Worm (Caenorhabditis elegans) whole organism, L4 larva: ENCODE data around the gene T08D10.5.

ENCODE experiments used
- F10B5.3 ChIP-seq: sonication (generic microtip); optimal IDR thresholded peaks from 2 replicates; lab custom pipeline; 2016; ENCODE audit warnings: mild to moderate bottlenecking, missing genetic modification characterization, missing compliant biosample characterization
- F44E2.7 ChIP-seq: fragments of 200-800 bp; sonication (Bioruptor generic); IDR thresholded peaks from 2 replicates; pipeline ENCODE4 v2.1.2; 2022; ENCODE audit warnings: missing genetic modification characterization, missing compliant biosample characterization
- R02D3.7 ChIP-seq: fragments of 150-350 bp; sonication (generic microtip); optimal IDR thresholded peaks from 3 replicates; lab custom pipeline; 2014; ENCODE audit warnings: missing biosample characterization, missing genetic modification characterization
- Y105C5A.15 ChIP-seq: fragments of 200-800 bp; sonication (Bioruptor generic); IDR thresholded peaks from 2 replicates; pipeline ENCODE4 v1.3.6; 2022; ENCODE audit warnings: missing genetic modification characterization, missing compliant biosample characterization
- Y48G9A.11 ChIP-seq: fragments of 200-800 bp; sonication (Bioruptor generic); IDR thresholded peaks from 2 replicates; pipeline ENCODE4 v1.3.6; 2022; ENCODE audit warnings: missing genetic modification reagents, missing genetic modification characterization, missing compliant biosample characterization
- Y5F2A.4 ChIP-seq: fragments of 200-800 bp; sonication (Bioruptor generic); optimal IDR thresholded peaks from 2 replicates; lab custom pipeline; 2018; ENCODE audit warnings: mild to moderate bottlenecking, missing genetic modification characterization, missing compliant biosample characterization
- ZK337.2 ChIP-seq: fragments of 200-800 bp; sonication (Bioruptor generic); IDR thresholded peaks from 2 replicates; pipeline ENCODE4 v1.3.6; 2022; ENCODE audit warnings: missing genetic modification reagents, missing genetic modification characterization, missing compliant biosample characterization
- ZK546.5 ChIP-seq, 2 experiments: sonication (generic microtip); optimal IDR thresholded peaks; 2 replicates each; lab custom pipeline; 2017; ENCODE audit warnings: missing biosample characterization in 2 of 2, missing genetic modification characterization in 2 of 2
- aha-1 ChIP-seq: fragments of 150-350 bp; peaks from one replicate; lab custom pipeline; 2014; ENCODE audit warnings: missing biosample characterization, missing genetic modification characterization
- aly-2 ChIP-seq: sonication (generic microtip); optimal IDR thresholded peaks from 2 replicates; lab custom pipeline; 2018; ENCODE audit warnings: missing biosample characterization, missing genetic modification characterization
- ama-1 ChIP-seq: fragments of 150-350 bp; optimal IDR thresholded peaks from 2 replicates; lab custom pipeline; 2014; ENCODE audit warnings: inconsistent platforms, mixed read lengths
- attf-4 ChIP-seq: sonication (generic microtip); optimal IDR thresholded peaks from 3 replicates; lab custom pipeline; 2017; ENCODE audit warnings: missing biosample characterization, missing genetic modification characterization
- ceh-62 ChIP-seq: sonication (generic microtip); optimal IDR thresholded peaks from 2 replicates; lab custom pipeline; 2017; ENCODE audit warnings: missing biosample characterization, missing genetic modification characterization
- ces-1 ChIP-seq: fragments of 150-350 bp; sonication (generic microtip); optimal IDR thresholded peaks from 4 replicates; lab custom pipeline; 2014; ENCODE audit warnings: missing biosample characterization, missing genetic modification reagents, missing genetic modification characterization
- cey-2 ChIP-seq: sonication (generic microtip); optimal IDR thresholded peaks from 3 replicates; lab custom pipeline; 2017; ENCODE audit warnings: missing genetic modification characterization, mild to moderate bottlenecking, missing compliant biosample characterization, antibody characterized with exemption, borderline replicate concordance; ENCODE audit not compliant: insufficient read depth
- ctbp-1 ChIP-seq: fragments of 200-800 bp; sonication (Bioruptor generic); IDR thresholded peaks from 2 replicates; pipeline ENCODE4 v1.3.6; 2022; ENCODE audit warnings: missing genetic modification reagents, missing genetic modification characterization, missing compliant biosample characterization
- daf-8 ChIP-seq: fragments of 200-800 bp; sonication (Bioruptor generic); IDR thresholded peaks from 2 replicates; pipeline ENCODE4 v1.3.6; 2022; ENCODE audit warnings: missing genetic modification characterization, missing compliant biosample characterization
- dmd-9 ChIP-seq: fragments of 200-800 bp; sonication (Bioruptor generic); IDR thresholded peaks from 2 replicates; pipeline ENCODE4 v1.3.6; 2022; ENCODE audit warnings: missing genetic modification reagents, missing genetic modification characterization, missing compliant biosample characterization
- dpl-1 ChIP-seq: fragments of 150-350 bp; optimal IDR thresholded peaks from 2 replicates; lab custom pipeline; 2014; ENCODE audit warnings: missing biosample characterization, missing genetic modification reagents, missing genetic modification characterization
- duxl-1 ChIP-seq: sonication (generic microtip); optimal IDR thresholded peaks from 2 replicates; lab custom pipeline; 2016; ENCODE audit warnings: mild to moderate bottlenecking, missing genetic modification characterization, moderate library complexity, missing compliant biosample characterization; ENCODE audit not compliant: poor library complexity
- dve-1 ChIP-seq: sonication (generic microtip); optimal IDR thresholded peaks from 2 replicates; lab custom pipeline; 2017; ENCODE audit warnings: antibody characterized with exemption, mild to moderate bottlenecking, missing genetic modification characterization, missing compliant biosample characterization; ENCODE audit not compliant: insufficient read depth
- lin-29 ChIP-seq: fragments of 200-800 bp; sonication (Bioruptor generic); IDR thresholded peaks from 2 replicates; pipeline ENCODE4 v1.3.6; 2022; ENCODE audit warnings: missing genetic modification reagents, missing genetic modification characterization, missing compliant biosample characterization
- lir-3 ChIP-seq: sonication (generic microtip); optimal IDR thresholded peaks from 2 replicates; lab custom pipeline; 2016; ENCODE audit warnings: mild to moderate bottlenecking, missing genetic modification characterization, missing compliant biosample characterization
- madf-5 ChIP-seq, 2 experiments: fragments of 200-800 bp; sonication (Bioruptor generic); IDR thresholded peaks; 2 replicates each; pipeline ENCODE4 v1.3.6; 2022; ENCODE audit warnings: missing compliant biosample characterization in 2 of 2, missing genetic modification characterization in 2 of 2
- madf-9 ChIP-seq: fragments of 200-800 bp; sonication (Bioruptor generic); conservative IDR thresholded peaks from 2 replicates; pipeline ENCODE4 v1.3.6; 2022; ENCODE audit warnings: missing genetic modification reagents, missing genetic modification characterization, missing compliant biosample characterization
- mep-1 ChIP-seq: fragments of 150-350 bp; sonication (generic microtip); optimal IDR thresholded peaks from 3 replicates; lab custom pipeline; 2014; ENCODE audit warnings: missing biosample characterization, missing genetic modification characterization
- mes-2 ChIP-seq: sonication (generic microtip); optimal IDR thresholded peaks from 2 replicates; lab custom pipeline; 2016; ENCODE audit warnings: missing genotype, mild to moderate bottlenecking, missing genetic modification characterization, missing compliant biosample characterization; ENCODE audit not compliant: poor library complexity, severe bottlenecking
- mxl-3 ChIP-seq: fragments of 200-800 bp; sonication (Bioruptor generic); optimal IDR thresholded peaks from 2 replicates; lab custom pipeline; 2018; ENCODE audit warnings: mild to moderate bottlenecking, missing genetic modification characterization, missing compliant biosample characterization
- nhr-25 ChIP-seq: sonication (generic microtip); optimal IDR thresholded peaks from 2 replicates; lab custom pipeline; 2017; ENCODE audit warnings: missing genetic modification characterization, mild to moderate bottlenecking, missing compliant biosample characterization, antibody characterized with exemption, moderate library complexity, borderline replicate concordance; ENCODE audit not compliant: insufficient read depth
- nhr-41 ChIP-seq: fragments of 200-800 bp; sonication (Bioruptor generic); IDR thresholded peaks from 2 replicates; pipeline ENCODE4 v1.3.6; 2022; ENCODE audit warnings: missing genetic modification reagents, missing genetic modification characterization, missing compliant biosample characterization
- nhr-48 ChIP-seq: sonication (generic microtip); optimal IDR thresholded peaks from 2 replicates; lab custom pipeline; 2016; ENCODE audit warnings: mild to moderate bottlenecking, missing genetic modification characterization, missing compliant biosample characterization
- nhr-76 ChIP-seq: fragments of 150-350 bp; optimal IDR thresholded peaks from 2 replicates; lab custom pipeline; 2014; ENCODE audit warnings: missing biosample characterization, missing genetic modification characterization
- php-3 ChIP-seq: fragments of 200-800 bp; sonication (Bioruptor generic); IDR thresholded peaks from 2 replicates; pipeline ENCODE4 v1.3.6; 2022; ENCODE audit warnings: missing genetic modification reagents, missing genetic modification characterization, missing compliant biosample characterization
- pqm-1 ChIP-seq: sonication (generic microtip); optimal IDR thresholded peaks from 2 replicates; lab custom pipeline; 2017; ENCODE audit warnings: missing biosample characterization, missing genetic modification characterization
- rbr-2 ChIP-seq: sonication (generic microtip); optimal IDR thresholded peaks from 2 replicates; lab custom pipeline; 2016; ENCODE audit warnings: missing genotype, missing genetic modification characterization, missing compliant biosample characterization
- saeg-2 ChIP-seq: fragments of 200-800 bp; sonication (Bioruptor generic); IDR thresholded peaks from 2 replicates; pipeline ENCODE4 v1.3.6; 2022; ENCODE audit warnings: missing genetic modification reagents, missing genetic modification characterization, missing compliant biosample characterization
- sdz-12 ChIP-seq: fragments of 200-800 bp; sonication (Bioruptor generic); optimal IDR thresholded peaks from 2 replicates; lab custom pipeline; 2018; ENCODE audit warnings: mild to moderate bottlenecking, missing genetic modification characterization, missing compliant biosample characterization
- skn-1 ChIP-seq: fragments of 150-350 bp; optimal IDR thresholded peaks from 2 replicates; lab custom pipeline; 2014; ENCODE audit warnings: missing biosample characterization, missing genetic modification characterization
- snpc-1.2 ChIP-seq: fragments of 200-800 bp; sonication (Bioruptor generic); IDR thresholded peaks from 2 replicates; pipeline ENCODE4 v1.3.6; 2022; ENCODE audit warnings: missing genetic modification reagents, missing genetic modification characterization, missing compliant biosample characterization
- tra-1 ChIP-seq: fragments of 200-800 bp; sonication (Bioruptor generic); IDR thresholded peaks from 2 replicates; pipeline ENCODE4 v1.3.6; 2022; ENCODE audit warnings: missing genetic modification reagents, missing genetic modification characterization, missing compliant biosample characterization
- vab-7 ChIP-seq: fragments of 200-800 bp; sonication (Bioruptor generic); IDR thresholded peaks from 2 replicates; pipeline ENCODE4 v1.3.6; 2022; ENCODE audit warnings: missing genetic modification reagents, missing genetic modification characterization, missing compliant biosample characterization
- zip-2 ChIP-seq: fragments of 150-350 bp; optimal IDR thresholded peaks from 2 replicates; lab custom pipeline; 2014; ENCODE audit warnings: missing biosample characterization, missing genetic modification characterization
- ztf-11 ChIP-seq: fragments of 150-350 bp; optimal IDR thresholded peaks from 2 replicates; lab custom pipeline; 2014; ENCODE audit warnings: missing biosample characterization, missing genetic modification characterization
- ztf-7 ChIP-seq: fragments of 150-350 bp; optimal IDR thresholded peaks from 2 replicates; lab custom pipeline; 2014; ENCODE audit warnings: missing biosample characterization, missing genetic modification characterization

The T08D10.5 gene

DNA sequence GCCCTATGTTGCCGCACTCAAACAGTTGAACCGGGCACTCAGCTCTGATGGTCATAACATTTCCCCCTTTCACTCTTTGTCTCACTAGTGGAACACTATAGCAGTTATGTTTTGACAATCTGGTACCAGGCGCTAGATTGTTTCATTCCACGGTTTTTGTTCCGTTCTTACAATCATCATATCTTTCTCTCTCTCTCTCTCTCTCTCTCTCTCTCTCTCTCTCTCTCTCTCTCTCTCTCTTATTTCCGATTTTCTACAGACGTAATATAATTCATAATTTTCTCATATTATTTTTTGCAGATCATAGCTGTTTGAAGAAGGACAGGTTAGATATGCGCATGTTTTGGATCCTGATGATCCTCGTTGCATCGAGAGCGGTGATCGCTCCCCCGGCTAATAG lies 43.5 kb upstream of the T08D10.5 start, which contains the start of gene Y62H9A.12:
Y62H9A.12 (plus strand) TSS at position 301 of the 400 bp plus-strand sequence.
- TF ChIP-seq nhr-76 (no peak), cey-2 (tag; lab: Kevin White, UChicago) (no peak), madf-9 (GFP tag; lab: Robert Waterston, UW) (no peak), nhr-25 (tag; lab: Kevin White, UChicago) (no peak), dpl-1 (no peak)

DNA sequence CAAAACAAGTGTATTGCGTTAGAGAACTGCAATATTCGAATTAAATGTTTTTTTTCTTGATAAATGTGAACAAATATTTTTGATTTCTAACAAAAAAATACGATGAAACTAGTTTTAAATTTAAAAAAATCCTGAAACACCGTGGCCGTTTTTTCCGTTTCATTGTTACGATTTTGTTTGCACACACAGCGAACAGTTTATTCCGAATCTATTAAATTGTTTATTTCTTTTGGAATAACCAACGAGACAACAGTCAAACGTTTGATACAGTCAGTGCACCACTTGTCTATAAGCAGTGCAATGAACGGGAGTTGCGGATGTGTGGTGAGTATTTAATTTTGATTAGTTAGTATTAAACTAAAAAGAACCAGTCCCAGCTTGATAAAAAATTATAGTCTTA lies 40.6 kb upstream of the T08D10.5 start, which contains the start of gene Y62H9A.13:
Y62H9A.13 (plus strand) TSS at position 301 of the 400 bp plus-strand sequence.
- TF ChIP-seq saeg-2: no peak
- no peak for TF ChIP-seq rbr-2 (tag; lab: Kevin White, UChicago)
- no peak for TF ChIP-seq mep-1 (tag; lab: Kevin White, UChicago)
- TF ChIP-seq mes-2 (tag; lab: Kevin White, UChicago): no peak
- no peak for TF ChIP-seq nhr-48 (tag; lab: Kevin White, UChicago)
- no peak for TF ChIP-seq R02D3.7 (tag; lab: Kevin White, UChicago)
- TF ChIP-seq ZK337.2 (GFP tag; lab: Robert Waterston, UW): no peak

DNA sequence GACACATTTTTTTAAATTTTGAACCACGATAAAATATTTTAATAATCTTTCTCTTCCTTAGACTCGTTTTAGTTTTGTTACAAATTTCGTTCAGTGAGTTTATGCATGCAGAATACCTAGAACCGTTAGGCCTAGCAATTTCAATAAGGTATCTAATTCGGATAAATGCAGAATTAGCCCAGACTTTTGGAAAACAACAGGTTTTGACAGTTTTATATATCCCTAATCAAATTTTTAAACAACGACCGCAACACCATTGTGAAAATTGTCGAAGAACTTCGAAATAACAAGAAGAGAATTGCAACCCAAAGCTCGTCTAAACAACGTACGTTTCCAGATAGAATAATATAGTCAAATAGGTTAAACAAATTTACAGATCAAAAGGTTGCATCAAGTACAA lies 39.4 kb upstream of the T08D10.5 start, which contains the start of gene Y62H9A.16:
Y62H9A.16 (plus strand) TSS at position 301 of the 400 bp plus-strand sequence.
- TF ChIP-seq aly-2 (tag; lab: Kevin White, UChicago) (no peak), aha-1 (peak; percentile 46)

DNA sequence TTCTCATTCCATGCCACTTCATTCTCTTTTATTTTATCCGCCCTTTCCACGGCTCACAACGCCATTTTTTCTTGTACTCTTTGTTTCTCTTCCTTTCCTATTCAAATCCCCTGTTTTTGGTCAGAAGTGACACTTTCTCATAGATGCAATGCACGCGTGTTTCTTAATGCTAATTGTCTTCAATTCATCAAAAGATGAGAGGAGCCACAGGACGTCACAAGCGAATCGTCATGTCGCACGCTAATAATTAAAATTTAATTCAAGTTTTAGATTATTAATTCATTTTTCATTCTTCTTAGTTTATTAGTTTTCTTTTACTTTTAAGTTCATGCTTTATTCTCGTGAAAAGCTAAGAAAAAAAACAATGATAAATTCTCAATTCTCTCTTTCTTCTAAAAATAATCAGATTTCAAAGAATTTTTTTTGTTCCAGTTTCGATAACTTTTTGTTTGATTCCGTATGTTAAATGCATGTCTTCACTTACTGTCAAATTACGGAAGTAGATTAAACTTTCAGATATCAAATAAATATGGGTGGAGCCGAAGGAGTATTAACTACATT lies 36.5 kb upstream of the T08D10.5 start, which contains the start of gene Y62H9A.14:
Y62H9A.14 (plus strand) TSS at position 511 of the 561 bp plus-strand sequence.
- TF ChIP-seq madf-5 (GFP tag; IDR thresholded peaks at IDR 0.05; lab: Robert Waterston, UW): no peak
- no peak for TF ChIP-seq mes-2 (tag; lab: Kevin White, UChicago)
- TF ChIP-seq ceh-62 (tag; lab: Kevin White, UChicago): no peak
- TF ChIP-seq Y5F2A.4 (GFP tag; lab: Kevin White, UChicago): no peak
- no peak for TF ChIP-seq snpc-1.2 (GFP tag; lab: Robert Waterston, UW)
- no peak for TF ChIP-seq pqm-1
- no peak for TF ChIP-seq Y48G9A.11 (GFP tag; lab: Robert Waterston, UW)
- TF ChIP-seq dve-1 (tag; lab: Kevin White, UChicago): no peak
- no peak for TF ChIP-seq F44E2.7
- TF ChIP-seq lin-29 (GFP tag; lab: Robert Waterston, UW): no peak
- TF ChIP-seq daf-8: no peak
- no peak for TF ChIP-seq nhr-25 (tag; lab: Kevin White, UChicago)
- no peak for TF ChIP-seq ZK546.5 (tag; optimal IDR thresholded peaks at IDR 0.05; lab: Kevin White, UChicago)
- no peak for TF ChIP-seq sdz-12 (GFP tag; lab: Kevin White, UChicago)
- no peak for TF ChIP-seq duxl-1 (tag; lab: Kevin White, UChicago)
- TF ChIP-seq lir-3: no peak
- no peak for TF ChIP-seq ztf-7 (tag; lab: Kevin White, UChicago)
- TF ChIP-seq zip-2 (tag; lab: Kevin White, UChicago): no peak

DNA sequence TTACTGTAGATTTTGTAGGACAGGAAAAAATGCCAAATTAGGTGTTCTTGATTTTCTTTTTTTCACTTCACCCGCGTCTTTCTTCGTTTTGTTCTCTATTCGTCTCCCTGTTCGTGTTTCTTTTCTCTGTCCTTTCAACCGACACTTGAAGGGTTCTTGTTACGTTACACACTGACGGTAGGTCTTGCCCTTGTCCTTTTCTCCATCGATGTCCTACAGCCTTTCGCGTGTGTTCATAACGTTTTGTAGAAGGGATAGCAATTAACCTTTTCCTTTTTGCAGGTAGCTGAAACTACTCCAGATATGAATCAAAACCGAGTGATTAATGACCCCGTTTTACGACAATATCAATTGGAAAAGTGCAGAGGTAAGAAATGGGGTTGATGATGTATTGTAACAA lies 33.2 kb upstream of the T08D10.5 start, which contains the start of gene F55G7.1:
F55G7.1 (plus strand) TSS at position 276 of the 400 bp plus-strand sequence.
- TF ChIP-seq vab-7 (GFP tag; lab: Robert Waterston, UW) (no peak), ces-1 (GFP tag; lab: Kevin White, UChicago) (no peak), Y5F2A.4 (GFP tag; lab: Kevin White, UChicago) (no peak), ctbp-1 (GFP tag; lab: Robert Waterston, UW) (no peak), mxl-3 (GFP tag; lab: Kevin White, UChicago) (peak; percentile 73), php-3 (0 out of 2 replicates have a peak, but pooled peaks have one; percentile 7), attf-4 (tag; lab: Kevin White, UChicago) (no peak), ztf-11 (tag; lab: Kevin White, UChicago) (no peak), tra-1 (GFP tag; lab: Robert Waterston, UW) (no peak), ZK337.2 (GFP tag; lab: Robert Waterston, UW) (no peak), F10B5.3 (peak; percentile 88), ama-1 (lab: Kevin White, UChicago) (no peak), Y105C5A.15 (GFP tag; lab: Robert Waterston, UW) (no peak), dmd-9 (GFP tag; lab: Robert Waterston, UW) (no peak), skn-1 (tag; lab: Kevin White, UChicago) (no peak), nhr-41 (GFP tag; lab: Robert Waterston, UW) (no peak), Y48G9A.11 (GFP tag; lab: Robert Waterston, UW) (no peak)
